Worm (Caenorhabditis elegans): ENCODE data around the gene rab-37.

DNA sequence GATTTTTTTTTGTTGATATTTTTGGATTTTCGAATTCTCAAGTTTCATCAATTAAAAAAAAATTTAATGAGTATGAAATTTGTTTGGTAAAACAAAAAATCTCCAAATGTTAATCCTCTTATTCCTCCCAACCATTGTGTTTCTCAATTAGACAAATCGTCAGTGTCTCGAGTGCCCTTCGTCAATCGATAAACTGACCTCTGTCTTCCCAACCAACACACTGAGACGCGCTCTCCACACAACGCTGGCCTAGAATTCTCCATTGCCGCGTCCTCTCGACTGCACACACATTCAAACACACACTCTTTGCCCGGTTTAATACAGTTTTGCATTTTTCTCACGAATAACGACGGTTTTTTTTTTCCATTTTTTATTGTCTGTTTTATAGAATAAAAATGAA, 19.1 kb upstream of the rab-37 start, which contains the start of gene taf-11.1:
- TF ChIP-seq nhr-76 (tag; optimal IDR thresholded peaks at IDR 0.05) (no peak), nhr-2 (tag; optimal IDR thresholded peaks at IDR 0.05) (no peak), M03D4.4 (tag; optimal IDR thresholded peaks at IDR 0.05) (no peak), ceh-43 (GFP tag; optimal IDR thresholded peaks at IDR 0.05) (no peak), pha-4 (tag; optimal IDR thresholded peaks at IDR 0.05) (no peak), nhr-237 (tag; optimal IDR thresholded peaks at IDR 0.05) (no peak), unc-39 (tag; optimal IDR thresholded peaks at IDR 0.05) (no peak), snpc-4 (tag; optimal IDR thresholded peaks at IDR 0.05) (no peak), elt-3 (tag; optimal IDR thresholded peaks at IDR 0.05) (no peak), elt-1 (tag; optimal IDR thresholded peaks at IDR 0.05; ENCODE audit: borderline replicate concordance, insufficient read depth) (no peak), unc-62 (GFP tag; optimal IDR thresholded peaks at IDR 0.05) (no peak), lin-13 (tag; optimal IDR thresholded peaks at IDR 0.05) (peak; percentile 7)
